Fruit fly (Drosophila melanogaster): ENCODE results near the gene CG9917.

CG9917 gene

DNA sequence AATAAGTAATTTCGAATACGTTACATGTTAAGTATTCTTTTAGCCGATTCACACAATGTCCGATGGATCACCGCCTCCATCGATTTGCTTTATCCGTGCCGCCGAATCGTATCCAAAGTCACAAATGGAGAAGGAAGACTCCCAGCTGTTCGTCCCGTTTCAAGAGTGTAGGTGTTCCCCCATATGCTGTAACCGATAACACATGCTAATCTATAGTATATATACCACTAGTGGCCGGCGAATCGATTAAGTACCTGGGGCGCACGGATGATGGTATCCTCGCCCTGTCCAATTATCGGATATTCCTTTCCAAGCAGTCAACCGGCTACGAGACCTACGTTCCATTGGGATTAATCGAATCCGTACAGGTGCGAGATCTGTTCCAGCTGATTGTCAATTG is 25.4 kb downstream of the CG9917 start, which contains the start of gene ERp44:
TSS of gene ERp44 (minus strand) at position 101 of the 400 bp plus-strand sequence.
- TF ChIP-seq usp (GFP tag; optimal IDR thresholded peaks at IDR 0.05) = no peak
- TF ChIP-seq CG8478 (optimal IDR thresholded peaks at IDR 0.05) = no peak
- no peak for TF ChIP-seq pan (optimal IDR thresholded peaks at IDR 0.05)
- TF ChIP-seq EcR (GFP tag; optimal IDR thresholded peaks at IDR 0.05) = no peak
- no peak for TF ChIP-seq Dll (optimal IDR thresholded peaks at IDR 0.05)
- TF ChIP-seq psq (optimal IDR thresholded peaks at IDR 0.05) = no peak

DNA sequence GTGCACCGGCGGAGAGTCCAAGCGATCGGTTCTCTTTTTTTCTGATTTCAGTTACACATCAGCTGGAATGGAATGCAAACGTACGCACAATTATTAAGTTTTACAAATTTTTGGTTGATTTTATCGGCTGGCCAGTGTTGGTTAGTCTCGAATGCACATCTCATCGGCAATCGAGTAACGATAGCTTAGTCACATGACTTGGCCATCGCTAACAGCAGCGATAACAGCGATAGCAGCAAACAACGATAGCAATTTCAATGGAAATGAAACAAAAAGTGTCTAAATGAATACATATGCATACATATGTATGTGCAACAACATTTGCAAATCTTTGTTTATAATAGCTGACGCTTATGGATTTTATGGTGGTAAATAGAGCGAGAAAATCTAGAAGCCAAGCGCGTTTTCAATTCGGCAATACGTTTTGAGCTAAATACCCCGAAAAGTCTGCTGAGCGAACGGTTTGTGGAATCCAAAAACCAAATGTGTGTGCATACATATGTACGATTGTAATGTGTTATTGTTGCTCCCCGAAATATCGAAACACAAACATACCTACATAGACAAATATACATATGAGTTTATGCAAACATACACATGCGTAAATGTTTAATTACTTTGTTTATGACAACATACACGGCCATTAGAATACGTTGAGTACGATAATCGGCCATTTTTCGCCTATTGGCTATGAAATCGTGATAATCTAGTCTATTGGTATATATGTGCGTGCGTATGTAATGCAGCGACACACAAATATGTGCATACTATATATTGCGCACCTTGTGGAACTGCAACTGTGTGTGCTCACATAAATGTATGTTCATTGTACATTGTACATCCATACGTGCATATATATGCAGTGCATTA is 26.4 kb downstream of the CG9917 start, which contains the start of gene CG3632:
TSS of gene CG3632 (plus strand) at position 249 of the 870 bp plus-strand sequence.
- TF ChIP-seq CG8478 (optimal IDR thresholded peaks at IDR 0.05) = no peak
- TF ChIP-seq usp (GFP tag; optimal IDR thresholded peaks at IDR 0.05) = no peak
- no peak for TF ChIP-seq Dll (optimal IDR thresholded peaks at IDR 0.05)
- TF ChIP-seq psq (optimal IDR thresholded peaks at IDR 0.05) = no peak
- TF ChIP-seq pan (optimal IDR thresholded peaks at IDR 0.05) = no peak
- no peak for TF ChIP-seq EcR (GFP tag; optimal IDR thresholded peaks at IDR 0.05)

DNA sequence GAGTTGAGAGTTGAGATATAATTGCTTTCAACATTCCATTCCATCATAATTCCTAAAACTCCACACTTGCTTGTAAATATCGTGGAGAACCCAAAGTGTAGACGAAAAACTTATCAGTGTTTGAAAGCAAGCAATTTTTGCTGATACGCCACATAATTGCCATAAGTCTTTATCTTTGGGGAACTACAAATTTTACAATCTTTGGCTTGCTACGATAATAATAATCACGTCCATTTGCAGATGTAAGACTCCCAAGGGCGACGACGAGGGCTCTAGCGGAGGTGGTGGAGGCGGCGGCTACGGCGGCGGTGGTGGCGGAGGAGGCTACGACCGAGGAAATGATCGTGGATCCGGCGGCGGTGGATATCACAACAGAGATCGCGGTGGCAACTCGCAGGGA is 30.4 kb downstream of the CG9917 start:
- no peak for TF ChIP-seq psq (optimal IDR thresholded peaks at IDR 0.05)
- TF ChIP-seq usp (GFP tag; optimal IDR thresholded peaks at IDR 0.05) = no peak
- no peak for TF ChIP-seq CG8478 (optimal IDR thresholded peaks at IDR 0.05)
- no peak for TF ChIP-seq Dll (optimal IDR thresholded peaks at IDR 0.05)
- TF ChIP-seq EcR (GFP tag; optimal IDR thresholded peaks at IDR 0.05) = no peak
- TF ChIP-seq pan (optimal IDR thresholded peaks at IDR 0.05) = no peak

DNA sequence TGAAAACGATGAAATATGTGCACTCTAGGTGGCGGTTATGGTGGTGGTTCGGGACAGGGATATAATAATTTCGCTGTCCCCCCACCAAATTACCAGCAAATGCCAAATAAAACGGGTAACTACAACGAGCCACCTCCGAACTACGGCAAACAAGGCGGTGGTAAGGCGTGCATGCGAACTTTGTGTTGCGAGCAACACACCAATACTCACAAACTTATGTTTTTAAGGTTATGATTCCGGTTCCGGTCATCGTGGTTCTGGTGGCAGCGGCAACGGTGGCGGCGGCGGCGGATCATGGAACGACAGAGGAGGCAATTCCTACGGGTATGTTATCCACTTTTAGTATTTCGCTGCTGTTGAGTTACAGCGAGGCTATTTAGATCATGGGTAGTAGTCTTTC is 34.0 kb downstream of the CG9917 start:
- no peak for TF ChIP-seq psq (optimal IDR thresholded peaks at IDR 0.05)
- TF ChIP-seq usp (GFP tag; optimal IDR thresholded peaks at IDR 0.05) = no peak
- no peak for TF ChIP-seq CG8478 (optimal IDR thresholded peaks at IDR 0.05)
- TF ChIP-seq Dll (optimal IDR thresholded peaks at IDR 0.05) = no peak
- no peak for TF ChIP-seq EcR (GFP tag; optimal IDR thresholded peaks at IDR 0.05)
- no peak for TF ChIP-seq pan (optimal IDR thresholded peaks at IDR 0.05)

DNA sequence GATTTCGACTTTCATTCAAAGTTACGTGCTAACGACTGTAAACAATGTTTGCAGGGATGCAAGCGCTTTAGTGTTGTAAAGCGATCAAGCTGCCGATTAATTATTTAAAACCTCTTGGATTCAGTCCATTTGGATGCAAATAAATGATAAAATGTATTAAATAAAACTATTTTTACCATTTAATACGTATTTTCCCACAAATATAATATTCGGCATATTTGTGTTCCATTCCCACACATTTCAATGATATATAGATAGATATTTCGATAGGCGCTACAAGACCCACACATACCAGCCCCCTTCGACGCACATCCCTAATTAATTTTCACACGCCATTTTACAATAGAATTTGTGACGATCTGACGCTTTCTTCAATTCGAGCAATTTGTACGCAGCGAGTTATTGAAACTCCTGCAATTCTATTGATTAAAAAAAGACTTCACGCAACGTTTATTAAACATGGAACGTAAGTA is 34.5 kb downstream of the CG9917 start, which contains the start of the genes CG32576 and caz:
TSS of gene CG32576 (minus strand) at position 42 of the 473 bp plus-strand sequence.
TSS of gene caz (plus strand) at position 319 of the 473 bp plus-strand sequence.
- TF ChIP-seq Dll (optimal IDR thresholded peaks at IDR 0.05) (no peak), psq (optimal IDR thresholded peaks at IDR 0.05) (no peak), EcR (GFP tag; optimal IDR thresholded peaks at IDR 0.05) (no peak)

DNA sequence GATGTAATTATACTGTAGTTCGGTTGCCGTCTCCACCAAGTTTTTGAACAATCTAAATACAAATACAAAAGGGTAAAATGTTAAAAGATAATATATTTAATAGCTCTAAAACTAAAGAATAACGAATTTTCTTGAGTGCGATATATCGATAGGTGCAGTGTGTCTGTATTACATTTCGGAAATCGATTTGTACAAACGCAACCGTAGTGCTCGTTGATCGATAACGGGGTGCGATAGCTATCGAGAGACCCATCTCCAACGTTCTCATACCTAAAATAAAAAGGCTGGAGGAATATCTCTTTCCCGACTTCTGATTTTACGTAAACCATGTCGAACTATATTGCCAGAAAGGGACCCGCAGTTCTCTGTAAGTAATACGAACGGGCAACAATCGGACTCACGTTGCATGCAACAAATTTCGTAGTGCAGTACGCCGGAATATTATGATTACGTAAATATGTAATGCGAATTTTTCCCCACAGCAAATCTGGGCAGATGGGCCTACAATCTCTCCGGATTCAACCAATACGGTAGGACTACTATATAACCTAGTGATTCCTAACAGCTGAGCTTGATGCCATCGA is 36.9 kb downstream of the CG9917 start, which contains the start of gene UQCR-14:
TSS of gene UQCR-14 (plus strand) at position 206 of the 584 bp plus-strand sequence.
- TF ChIP-seq Dll (optimal IDR thresholded peaks at IDR 0.05) (no peak), pan (optimal IDR thresholded peaks at IDR 0.05) (no peak), psq (optimal IDR thresholded peaks at IDR 0.05) (no peak), usp (GFP tag; optimal IDR thresholded peaks at IDR 0.05) (no peak), CG8478 (optimal IDR thresholded peaks at IDR 0.05) (no peak), EcR (GFP tag; optimal IDR thresholded peaks at IDR 0.05) (no peak)

DNA sequence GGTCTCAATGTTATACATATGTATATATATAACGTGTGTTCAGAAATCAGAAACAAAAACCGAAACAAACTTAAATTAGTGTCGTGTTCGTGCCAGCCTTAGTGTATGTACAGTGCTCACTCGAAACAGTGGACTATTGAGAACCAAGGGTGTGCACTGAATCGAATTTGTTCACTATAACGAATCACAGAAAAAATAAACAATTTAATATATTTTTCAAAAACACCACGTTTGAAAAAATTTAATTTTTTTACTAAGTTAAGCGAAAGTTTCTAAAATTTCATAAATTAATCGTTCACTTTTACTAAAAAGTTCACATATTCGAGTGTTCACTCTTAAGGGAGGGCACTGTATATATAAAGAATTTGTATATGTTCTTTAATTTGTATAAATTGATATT is 37.8 kb downstream of the CG9917 start:
- TF ChIP-seq usp (GFP tag; optimal IDR thresholded peaks at IDR 0.05) = no peak

DNA sequence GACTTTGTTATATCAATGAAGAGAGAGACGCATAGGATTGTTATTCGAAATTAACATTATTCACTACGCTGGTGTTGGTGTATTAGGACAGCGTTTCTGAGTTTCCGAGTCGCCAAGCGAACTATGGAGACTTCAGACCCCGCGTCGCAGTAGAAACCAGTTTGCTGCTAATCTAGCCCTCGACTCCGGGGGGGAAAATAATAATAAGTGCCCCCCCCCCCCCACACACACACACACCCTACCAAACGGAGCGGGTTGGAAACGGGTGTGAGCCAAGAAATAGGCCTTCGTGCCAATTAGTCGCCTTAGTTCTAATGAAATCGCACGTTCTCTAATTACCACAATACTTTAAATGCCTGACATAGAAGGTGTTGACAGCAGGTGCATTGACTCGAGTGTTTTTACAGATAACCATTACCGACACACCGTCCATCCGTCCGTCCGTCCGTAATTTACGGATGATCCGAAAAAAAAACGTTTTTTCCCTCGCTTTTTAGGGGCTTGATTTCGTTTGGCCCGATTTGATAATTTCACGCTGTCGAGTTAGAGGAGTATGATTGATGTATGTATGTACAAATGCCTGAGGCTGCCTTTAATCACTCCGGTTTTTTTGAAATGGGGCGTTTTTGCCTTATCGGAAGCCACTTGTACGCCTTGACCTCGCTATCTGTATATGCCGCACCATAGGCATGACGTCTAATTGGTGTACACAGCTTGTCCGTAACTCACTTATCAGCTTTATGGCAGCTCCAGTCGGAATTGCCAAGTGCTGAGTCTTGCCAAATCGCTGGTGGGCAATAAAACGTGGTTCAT is 41.1 kb downstream of the CG9917 start:
- no peak for TF ChIP-seq psq (optimal IDR thresholded peaks at IDR 0.05)
- TF ChIP-seq EcR (GFP tag; optimal IDR thresholded peaks at IDR 0.05) = no peak
- no peak for TF ChIP-seq pan (optimal IDR thresholded peaks at IDR 0.05)
- no peak for TF ChIP-seq usp (GFP tag; optimal IDR thresholded peaks at IDR 0.05)
- TF ChIP-seq Dll (optimal IDR thresholded peaks at IDR 0.05) = no peak
- no peak for TF ChIP-seq CG8478 (optimal IDR thresholded peaks at IDR 0.05)

DNA sequence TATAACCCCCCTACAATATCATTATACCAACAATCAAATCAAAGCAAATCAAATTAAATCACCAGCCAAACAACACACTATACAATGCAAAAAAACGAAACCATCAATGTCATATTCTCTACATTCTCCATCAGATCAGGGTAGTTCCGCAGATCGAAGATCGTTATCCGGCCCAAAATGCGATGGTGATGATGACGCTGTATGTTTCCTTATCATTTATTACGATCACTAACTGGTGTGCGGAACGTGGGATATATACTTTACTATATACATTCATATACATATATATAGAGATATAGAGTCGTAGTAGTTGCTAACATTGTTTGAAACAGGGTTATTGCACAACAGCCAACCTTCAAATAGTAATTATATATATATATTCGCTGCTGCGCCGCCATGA is 41.7 kb downstream of the CG9917 start:
- TF ChIP-seq psq (optimal IDR thresholded peaks at IDR 0.05) = no peak
- TF ChIP-seq EcR (GFP tag; optimal IDR thresholded peaks at IDR 0.05) = no peak
- no peak for TF ChIP-seq Dll (optimal IDR thresholded peaks at IDR 0.05)
- no peak for TF ChIP-seq CG8478 (optimal IDR thresholded peaks at IDR 0.05)
- TF ChIP-seq usp (GFP tag; optimal IDR thresholded peaks at IDR 0.05) = no peak
- no peak for TF ChIP-seq pan (optimal IDR thresholded peaks at IDR 0.05)

DNA sequence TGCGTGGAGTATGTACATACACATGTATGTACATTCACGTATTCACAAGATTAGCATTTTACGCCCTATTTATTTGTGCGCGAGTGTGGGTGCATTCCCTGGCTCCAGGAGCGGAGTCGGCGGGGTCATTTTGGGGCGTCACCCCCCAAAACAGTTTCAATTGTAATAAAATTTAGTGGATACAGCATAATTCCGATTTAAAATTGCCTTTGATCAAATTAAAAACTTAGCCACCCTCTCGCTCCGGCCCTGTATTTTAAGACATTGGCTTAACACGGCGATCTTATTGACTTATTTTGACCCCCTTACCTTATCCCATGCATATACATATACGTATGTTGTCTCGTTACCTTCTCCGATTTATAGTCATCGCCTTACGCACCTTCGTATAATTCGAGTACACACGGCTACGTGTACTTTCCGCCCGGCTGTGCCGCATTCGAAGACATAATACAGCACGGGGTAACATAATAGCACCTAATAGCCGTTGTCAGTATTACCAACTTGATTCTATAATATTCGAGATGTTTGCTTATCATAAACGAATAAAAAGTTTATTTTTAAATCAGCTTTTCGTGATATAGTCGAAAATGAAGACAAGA is 43.6 kb downstream of the CG9917 start:
- TF ChIP-seq CG8478 (optimal IDR thresholded peaks at IDR 0.05) (no peak), EcR (GFP tag; optimal IDR thresholded peaks at IDR 0.05) (no peak), usp (GFP tag; optimal IDR thresholded peaks at IDR 0.05) (no peak), Dll (optimal IDR thresholded peaks at IDR 0.05) (no peak), psq (optimal IDR thresholded peaks at IDR 0.05) (no peak), pan (optimal IDR thresholded peaks at IDR 0.05) (no peak)

DNA sequence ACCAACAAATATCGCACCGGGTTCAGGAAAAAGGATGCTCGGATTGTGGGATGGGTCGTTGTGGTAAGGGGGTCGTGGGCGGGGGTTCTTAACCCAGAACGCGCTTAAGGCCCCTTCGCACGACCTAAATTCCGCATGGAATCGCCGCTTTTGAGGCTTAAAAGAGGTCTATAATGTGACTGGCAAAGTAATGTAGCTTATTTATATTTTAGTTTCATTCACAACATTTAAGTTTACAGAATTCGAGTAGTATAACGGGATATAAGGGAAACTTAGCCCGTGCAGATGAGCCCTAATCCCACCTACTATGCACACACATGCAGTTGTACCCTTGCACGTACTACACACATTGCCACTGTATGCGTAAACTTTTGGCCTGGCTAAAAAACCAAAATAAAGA is 44.2 kb downstream of the CG9917 start:
- TF ChIP-seq pan (optimal IDR thresholded peaks at IDR 0.05) (no peak), psq (optimal IDR thresholded peaks at IDR 0.05) (no peak), Dll (optimal IDR thresholded peaks at IDR 0.05) (no peak), CG8478 (optimal IDR thresholded peaks at IDR 0.05) (no peak), EcR (GFP tag; optimal IDR thresholded peaks at IDR 0.05) (no peak), usp (GFP tag; optimal IDR thresholded peaks at IDR 0.05) (no peak)
